Worm (Caenorhabditis elegans) whole organism, L4 larva: ENCODE data around the gene F45F2.11.

ENCODE experiments used
- F49E8.2 ChIP-seq: sonication (generic microtip); optimal IDR thresholded peaks from 2 replicates; lab custom pipeline; 2016; ENCODE audit warnings: missing compliant biosample characterization, mild to moderate bottlenecking, missing genetic modification characterization, borderline replicate concordance
- nhr-11 ChIP-seq: fragments of 150-350 bp; optimal IDR thresholded peaks from 2 replicates; lab custom pipeline; 2014; ENCODE audit warnings: missing biosample characterization, missing genetic modification characterization
- nhr-25 ChIP-seq: sonication (generic microtip); optimal IDR thresholded peaks from 2 replicates; lab custom pipeline; 2017; ENCODE audit warnings: missing genetic modification characterization, mild to moderate bottlenecking, missing compliant biosample characterization, antibody characterized with exemption, moderate library complexity, borderline replicate concordance; ENCODE audit not compliant: insufficient read depth
- php-3 ChIP-seq: fragments of 200-800 bp; sonication (Bioruptor generic); IDR thresholded peaks from 2 replicates; pipeline ENCODE4 v1.3.6; 2022; ENCODE audit warnings: missing genetic modification reagents, missing genetic modification characterization, missing compliant biosample characterization

DNA sequence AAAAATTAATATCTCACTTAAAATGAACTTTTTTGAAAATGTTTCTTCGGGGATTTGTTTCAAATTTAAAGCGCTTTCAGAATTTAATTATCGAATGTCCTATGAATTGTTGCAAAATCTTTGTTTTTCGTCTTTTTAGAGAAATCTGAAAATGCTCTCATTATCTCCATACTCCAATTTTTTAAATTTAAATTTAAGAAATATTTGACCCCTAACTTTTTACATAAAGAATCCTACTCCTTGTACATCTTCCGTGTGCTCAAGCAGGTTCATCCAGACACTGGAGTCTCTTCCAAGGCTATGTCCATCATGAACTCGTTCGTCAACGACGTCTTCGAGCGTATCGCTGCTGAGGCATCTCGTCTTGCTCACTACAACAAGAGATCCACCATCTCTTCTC lies 15.5 kb upstream of the F45F2.11 start, which contains the start of gene his-39:
- no peak for TF ChIP-seq nhr-11 (tag; lab: Kevin White, UChicago)
- no peak for TF ChIP-seq nhr-25 (tag; lab: Kevin White, UChicago)
- TF ChIP-seq php-3 (GFP tag; lab: Robert Waterston, UW): no peak
- no peak for TF ChIP-seq F49E8.2 (tag; lab: Kevin White, UChicago)
